Fruit fly (Drosophila melanogaster) whole organism, wandering third instar larva: ENCODE results near the gene sosie.

Source experiments
- Abd-B ChIP-seq: fragments of >200 bp; optimal IDR thresholded peaks from 2 replicates; lab custom pipeline; 2017; ENCODE audit warnings: missing biosample characterization, missing genetic modification characterization
- CrebA ChIP-seq: fragments of 200-800 bp; sonication (Bioruptor generic); optimal IDR thresholded peaks from 2 replicates; lab custom pipeline; 2016; ENCODE audit warnings: missing biosample characterization, mild to moderate bottlenecking, missing genetic modification characterization, borderline replicate concordance
- HLH106 ChIP-seq: fragments of 200-800 bp; optimal IDR thresholded peaks from 3 replicates; lab custom pipeline; 2019; ENCODE audit warnings: missing biosample characterization, mild to moderate bottlenecking, missing genetic modification characterization, moderate library complexity
- Hr78 ChIP-seq: fragments of >200 bp; optimal IDR thresholded peaks from 2 replicates; lab custom pipeline; 2017; ENCODE audit warnings: missing biosample characterization, missing genetic modification characterization
- Hr83 ChIP-seq: fragments of 200-300 bp; sonication (Bioruptor generic); optimal IDR thresholded peaks from 2 replicates; lab custom pipeline; 2016; ENCODE audit warnings: missing biosample characterization, mild to moderate bottlenecking, missing genetic modification characterization, moderate library complexity; ENCODE audit not compliant: poor library complexity, severe bottlenecking
- Mio ChIP-seq: sonication (Bioruptor generic); optimal IDR thresholded peaks from 2 replicates; lab custom pipeline; 2016; ENCODE audit warnings: missing biosample characterization, missing genetic modification characterization
- N ChIP-seq: fragments of >200 bp; optimal IDR thresholded peaks from 2 replicates; lab custom pipeline; 2018; ENCODE audit warnings: missing biosample characterization, missing external identifiers, missing genetic modification characterization
- Rel ChIP-seq, 2 experiments: fragments of 200-800 bp; sonication (Bioruptor generic) in 1 of 2; optimal IDR thresholded peaks; 2 replicates in 1 of 2; 3 replicates in 1 of 2; lab custom pipeline; 2016 to 2019; ENCODE audit warnings: mild to moderate bottlenecking in 2 of 2, missing biosample characterization in 2 of 2, missing genetic modification characterization in 2 of 2, moderate library complexity in 1 of 2
- Sp1 ChIP-seq: fragments of 200-800 bp; sonication (Bioruptor generic); optimal IDR thresholded peaks from 3 replicates; lab custom pipeline; 2019; ENCODE audit warnings: missing biosample characterization, mild to moderate bottlenecking, missing genetic modification characterization, moderate library complexity
- Vsx2 ChIP-seq: fragments of 200-300, 225-300 bp; sonication (Bioruptor generic); optimal IDR thresholded peaks from 2 replicates; lab custom pipeline; 2018; ENCODE audit warnings: missing biosample characterization, missing genetic modification characterization; ENCODE audit not compliant: partially characterized antibody
- br ChIP-seq: fragments of 200-800 bp; sonication (Bioruptor generic); optimal IDR thresholded peaks from 2 replicates; lab custom pipeline; 2016; ENCODE audit warnings: missing biosample characterization, missing genetic modification characterization
- dmrt93B ChIP-seq: fragments of 200-800 bp; sonication (Bioruptor generic); optimal IDR thresholded peaks from 2 replicates; lab custom pipeline; 2018; ENCODE audit warnings: missing biosample characterization, mild to moderate bottlenecking, missing genetic modification characterization
- dsf ChIP-seq: sonication (Bioruptor generic); optimal IDR thresholded peaks from 2 replicates; lab custom pipeline; 2016; ENCODE audit warnings: missing biosample characterization, missing genetic modification characterization, borderline replicate concordance
- ey ChIP-seq: fragments of 200-800 bp; sonication (Bioruptor generic); optimal IDR thresholded peaks from 2 replicates; lab custom pipeline; 2016; ENCODE audit warnings: missing biosample characterization, missing genetic modification characterization
- foxo ChIP-seq, 2 experiments: fragments of 200-800 bp; sonication (Bioruptor generic); optimal IDR thresholded peaks; 2 replicates in 1 of 2; 3 replicates in 1 of 2; lab custom pipeline; 2016 to 2017; ENCODE audit warnings: missing biosample characterization in 2 of 2, missing genetic modification characterization in 2 of 2
- h ChIP-seq: fragments of 200-800 bp; sonication (Bioruptor generic); optimal IDR thresholded peaks from 3 replicates; lab custom pipeline; 2016; ENCODE audit warnings: missing biosample characterization, mild to moderate bottlenecking, missing genetic modification characterization
- jim ChIP-seq: fragments of 175-275, 200-325 bp; sonication (Bioruptor generic); optimal IDR thresholded peaks from 2 replicates; lab custom pipeline; 2016; ENCODE audit warnings: missing biosample characterization, mild to moderate bottlenecking, missing genetic modification characterization
- psq ChIP-seq: fragments of 200-800 bp; sonication (Bioruptor generic); optimal IDR thresholded peaks from 3 replicates; lab custom pipeline; 2017; ENCODE audit warnings: missing biosample characterization, mild to moderate bottlenecking, missing genetic modification characterization, moderate library complexity
- rgr ChIP-seq: fragments of 200-800 bp; sonication (Bioruptor generic); optimal IDR thresholded peaks from 3 replicates; lab custom pipeline; 2016; ENCODE audit warnings: missing biosample characterization, mild to moderate bottlenecking, missing genetic modification characterization
- sage ChIP-seq: fragments of 200-800 bp; sonication (Bioruptor generic); optimal IDR thresholded peaks from 2 replicates; lab custom pipeline; 2016; ENCODE audit warnings: missing biosample characterization, mild to moderate bottlenecking, missing genetic modification characterization
- sv ChIP-seq: fragments of 200-800 bp; sonication (Bioruptor generic); optimal IDR thresholded peaks from 3 replicates; lab custom pipeline; 2016; ENCODE audit warnings: missing biosample characterization, missing genetic modification characterization
- tai ChIP-seq: sonication (Bioruptor generic); optimal IDR thresholded peaks from 2 replicates; lab custom pipeline; 2016; ENCODE audit warnings: missing biosample characterization, missing genetic modification characterization
- woc ChIP-seq: sonication (Bioruptor generic); optimal IDR thresholded peaks from 2 replicates; lab custom pipeline; 2016; ENCODE audit warnings: missing biosample characterization, mild to moderate bottlenecking, missing genetic modification characterization

The sosie gene

dm6 chr3R:24857459-24857858 lies 23.7 kb downstream of the sosie start, which contains the start of gene CAH4:
CAH4 (minus strand) TSS chr3R:24857559.
- no peak for TF ChIP-seq h (GFP tag; lab: Kevin White, UChicago)
- no peak for TF ChIP-seq Hr83 (GFP tag; lab: Kevin White, UChicago)
- no peak for TF ChIP-seq Rel (GFP tag; optimal IDR thresholded peaks at IDR 0.05; lab: Kevin White, UChicago)
- TF ChIP-seq Rel (tag; optimal IDR thresholded peaks at IDR 0.05; lab: Kevin White, UChicago): no peak
- no peak for TF ChIP-seq psq
- TF ChIP-seq Vsx2 (GFP tag; lab: Kevin White, UChicago): no peak
- TF ChIP-seq sage (GFP tag; lab: Kevin White, UChicago): no peak
- TF ChIP-seq tai (GFP tag; lab: Kevin White, UChicago): no peak
- no peak for TF ChIP-seq dmrt93B
- TF ChIP-seq jim (GFP tag; lab: Kevin White, UChicago): no peak
- no peak for TF ChIP-seq dsf (GFP tag; lab: Kevin White, UChicago)
- TF ChIP-seq ey (GFP tag; lab: Kevin White, UChicago): no peak
- no peak for TF ChIP-seq sv (GFP tag; lab: Kevin White, UChicago)
- no peak for TF ChIP-seq woc (GFP tag; lab: Kevin White, UChicago)

dm6 chr3R:24859701-24860100 lies 25.9 kb downstream of the sosie start, which contains the start of gene ppk22:
ppk22 (minus strand) TSS chr3R:24859801.
- TF ChIP-seq Hr78 (GFP tag; lab: Kevin White, UChicago) (no peak), br (GFP tag; lab: Kevin White, UChicago) (no peak), jim (GFP tag; lab: Kevin White, UChicago) (no peak), foxo (GFP tag; optimal IDR thresholded peaks at IDR 0.05; lab: Kevin White, UChicago) (no peak), psq (no peak), Sp1 (GFP tag; lab: Kevin White, UChicago) (no peak), N (no peak), dsf (GFP tag; lab: Kevin White, UChicago) (no peak)

- TF ChIP-seq Mio (no peak), h (GFP tag; lab: Kevin White, UChicago) (peak; percentile 11)
Measured at dm6 chr3R:24860316-24860826, 26.6 kb downstream of the sosie start, which contains the start of gene CG13639. CG13639 (minus strand) TSS chr3R:24860366.

DNA sequence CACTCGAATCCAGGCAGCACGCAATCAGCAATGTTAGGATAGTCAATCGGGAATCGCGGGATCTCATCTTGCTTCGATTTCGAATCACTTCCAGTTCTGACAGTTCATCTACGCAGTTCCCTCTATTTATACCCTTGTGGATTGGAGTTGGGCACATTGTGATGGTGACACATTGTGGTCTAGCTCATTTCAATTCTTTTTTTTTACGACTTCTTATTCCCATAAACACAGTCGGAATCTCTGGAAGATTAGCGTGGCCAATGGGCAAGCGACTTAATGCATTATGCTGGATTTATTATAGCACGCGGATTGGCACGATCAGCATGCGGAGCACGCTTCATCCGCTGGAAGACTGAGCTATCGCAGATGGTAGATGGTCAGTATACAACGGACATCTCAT lies 28.3 kb downstream of the sosie start, which contains the start of gene CG13640:
CG13640 (minus strand) TSS at position 101 of the 400 bp plus-strand sequence.
- TF ChIP-seq psq: no peak

dm6 chr3R:24862574-24863089 lies 28.9 kb downstream of the sosie start, which contains the start of gene CG7016:
CG7016 (plus strand) TSS chr3R:24862931.
- TF ChIP-seq Abd-B (GFP tag; lab: Kevin White, UChicago) (no peak), Rel (GFP tag; optimal IDR thresholded peaks at IDR 0.05; lab: Kevin White, UChicago) (no peak), Rel (tag; optimal IDR thresholded peaks at IDR 0.05; lab: Kevin White, UChicago) (peak; percentile 93)

dm6 chr3R:24863894-24864293 lies 30.1 kb downstream of the sosie start:
- TF ChIP-seq Rel (GFP tag; optimal IDR thresholded peaks at IDR 0.05; lab: Kevin White, UChicago) (no peak), Rel (tag; optimal IDR thresholded peaks at IDR 0.05; lab: Kevin White, UChicago) (peak; percentile 96), rgr (GFP tag; lab: Kevin White, UChicago) (no peak)

dm6 chr3R:24864719-24865400 lies 31.1 kb downstream of the sosie start, which contains the start of the genes Srg1 and Elal:
Srg1 (minus strand) TSS chr3R:24864732.
Elal (plus strand) TSS chr3R:24865350.
- TF ChIP-seq Rel (GFP tag; optimal IDR thresholded peaks at IDR 0.05; lab: Kevin White, UChicago): no peak
- TF ChIP-seq Rel (tag; optimal IDR thresholded peaks at IDR 0.05; lab: Kevin White, UChicago): peak; percentile 73
- no peak for TF ChIP-seq dsf (GFP tag; lab: Kevin White, UChicago)

DNA sequence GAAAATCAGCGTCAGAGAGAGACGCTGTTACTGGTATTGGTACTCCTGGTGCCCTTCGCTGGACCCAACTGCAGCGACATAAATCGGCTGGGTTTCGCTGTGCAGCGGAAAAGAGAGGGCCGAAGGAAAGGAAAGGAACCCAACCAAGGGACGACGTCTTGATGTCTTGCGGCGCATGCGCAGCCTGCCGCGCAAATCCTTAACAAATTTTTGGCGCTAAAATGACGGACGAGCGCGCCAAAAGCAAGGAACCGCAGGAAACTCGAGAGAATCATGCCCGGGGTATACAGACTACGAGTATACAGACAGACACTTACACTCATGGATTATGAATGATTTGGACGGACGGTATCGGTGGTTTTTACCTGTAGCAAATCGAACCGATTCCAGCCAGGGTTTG lies 33.2 kb downstream of the sosie start:
- TF ChIP-seq HLH106 (tag; lab: Kevin White, UChicago) (no peak), CrebA (GFP tag; lab: Kevin White, UChicago) (no peak)
- TF ChIP-seq, all 38 proteins: peak for 0
